Fruit fly (Drosophila melanogaster) whole organism, embryonic: Measurements from ENCODE around the gene CG11241.

Source experiments
- Atf3 ChIP-seq: fragments of 200-800 bp; sonication (Bioruptor generic); optimal IDR thresholded peaks from 3 replicates; lab custom pipeline; 2016; ENCODE audit warnings: missing biosample characterization, missing genetic modification characterization
- CG10543 ChIP-seq: fragments of 200-800 bp; sonication (Bioruptor generic); optimal IDR thresholded peaks from 3 replicates; lab custom pipeline; 2017; ENCODE audit warnings: missing biosample characterization, mild to moderate bottlenecking, missing genetic modification characterization, moderate library complexity
- CG11696 ChIP-seq: fragments of 200-800 bp; sonication (Bioruptor generic); IDR thresholded peaks from 2 replicates; pipeline ENCODE4 v1.3.6; 2022; ENCODE audit warnings: missing biosample characterization, missing genetic modification characterization
- CG11723 ChIP-seq: fragments of 200-800 bp; sonication (Bioruptor generic); optimal IDR thresholded peaks from 2 replicates; lab custom pipeline; 2017; ENCODE audit warnings: missing biosample characterization, mild to moderate bottlenecking, missing genetic modification characterization
- CG12744 ChIP-seq: fragments of 200-800 bp; sonication (Bioruptor generic); optimal IDR thresholded peaks from 2 replicates; lab custom pipeline; 2016; ENCODE audit warnings: missing biosample characterization, missing genetic modification characterization
- CG1602 ChIP-seq: fragments of 200-800 bp; sonication (Bioruptor generic); optimal IDR thresholded peaks from 3 replicates; lab custom pipeline; 2016; ENCODE audit warnings: missing biosample characterization, missing genetic modification characterization
- CG1647 ChIP-seq: fragments of 200-800 bp; sonication (Bioruptor generic); optimal IDR thresholded peaks from 3 replicates; lab custom pipeline; 2016; ENCODE audit warnings: missing biosample characterization, missing genetic modification characterization
- CG16863 ChIP-seq: fragments of 200-800 bp; sonication (Bioruptor generic); optimal IDR thresholded peaks from 3 replicates; lab custom pipeline; 2016; ENCODE audit warnings: missing biosample characterization, missing genetic modification characterization
- CG18599 ChIP-seq: fragments of 200-800 bp; sonication (Bioruptor generic); optimal IDR thresholded peaks from 3 replicates; lab custom pipeline; 2017; ENCODE audit warnings: missing biosample characterization, missing genetic modification characterization, mild to moderate bottlenecking, moderate library complexity, missing genetic modification reagents
- CG18764 ChIP-seq: fragments of 200-800 bp; sonication (Bioruptor generic); optimal IDR thresholded peaks from 3 replicates; lab custom pipeline; 2016; ENCODE audit warnings: missing biosample characterization, missing genetic modification characterization
- CG2116 ChIP-seq: fragments of 200-800 bp; sonication (Bioruptor generic); optimal IDR thresholded peaks from 3 replicates; lab custom pipeline; 2018; ENCODE audit warnings: missing biosample characterization, mild to moderate bottlenecking, missing genetic modification characterization
- CG2202 ChIP-seq: fragments of 200-800 bp; sonication (Bioruptor generic); optimal IDR thresholded peaks from 2 replicates; lab custom pipeline; 2018; ENCODE audit warnings: missing biosample characterization, mild to moderate bottlenecking, missing genetic modification characterization
- CG4328 ChIP-seq: fragments of 200-800 bp; sonication (Bioruptor generic); optimal IDR thresholded peaks from 3 replicates; lab custom pipeline; 2017; ENCODE audit warnings: missing biosample characterization, missing genetic modification reagents, missing genetic modification characterization
- CG6683 ChIP-seq: fragments of 200-800 bp; sonication (Bioruptor generic); optimal IDR thresholded peaks from 2 replicates; lab custom pipeline; 2017; ENCODE audit warnings: missing biosample characterization, mild to moderate bottlenecking, missing genetic modification characterization, missing genetic modification reagents
- CG9215 ChIP-seq: fragments of 200-800 bp; sonication (Bioruptor generic); IDR thresholded peaks from 2 replicates; pipeline ENCODE4 v1.3.6; 2022; ENCODE audit warnings: missing biosample characterization, missing genetic modification characterization
- Chrac-16 ChIP-seq: fragments of 200-800 bp; sonication (Bioruptor generic); optimal IDR thresholded peaks from 3 replicates; lab custom pipeline; 2016; ENCODE audit warnings: missing biosample characterization, missing genetic modification characterization
- Dad ChIP-seq: fragments of 200-800 bp; sonication (Bioruptor generic); optimal IDR thresholded peaks from 3 replicates; lab custom pipeline; 2016; ENCODE audit warnings: missing biosample characterization, missing genetic modification characterization
- Dp ChIP-seq: fragments of 200-800 bp; sonication (Bioruptor generic); optimal IDR thresholded peaks from 2 replicates; lab custom pipeline; 2018; ENCODE audit warnings: missing biosample characterization, mild to moderate bottlenecking, missing genetic modification characterization, moderate library complexity
- E2f1 ChIP-seq: fragments of 200-800 bp; sonication (Bioruptor generic); IDR thresholded peaks from 2 replicates; pipeline ENCODE4 v1.3.6; 2022; ENCODE audit warnings: missing biosample characterization, missing genetic modification characterization
- E2f2 ChIP-seq: fragments of 200-800 bp; sonication (Bioruptor generic); IDR thresholded peaks from 2 replicates; pipeline ENCODE4 v1.3.6; 2022; ENCODE audit warnings: missing biosample characterization, missing genetic modification characterization
- Ets97D ChIP-seq: fragments of 200-800 bp; sonication (Bioruptor generic); optimal IDR thresholded peaks from 3 replicates; lab custom pipeline; 2016; ENCODE audit warnings: missing biosample characterization, missing genetic modification characterization
- Hr3 ChIP-seq: fragments of 200-800 bp; sonication (Bioruptor generic); optimal IDR thresholded peaks from 3 replicates; lab custom pipeline; 2016; ENCODE audit warnings: missing biosample characterization, missing genetic modification characterization
- Hr78 ChIP-seq, 2 experiments: fragments of 200-800 bp in 1 of 2; fragments of >200 bp in 1 of 2; sonication (Bioruptor generic) in 1 of 2; optimal IDR thresholded peaks; 2 replicates each; lab custom pipeline; 2017 to 2019; ENCODE audit warnings: missing biosample characterization in 2 of 2, missing genetic modification characterization in 2 of 2, mild to moderate bottlenecking in 1 of 2, moderate library complexity in 1 of 2
- MTF-1 ChIP-seq: fragments of 200-800 bp; sonication (Bioruptor generic); optimal IDR thresholded peaks from 2 replicates; lab custom pipeline; 2018; ENCODE audit warnings: missing biosample characterization, mild to moderate bottlenecking, missing genetic modification characterization, borderline replicate concordance
- Mad ChIP-seq: fragments of 200-800 bp; sonication (Bioruptor generic); optimal IDR thresholded peaks from 2 replicates; lab custom pipeline; 2016; ENCODE audit warnings: missing biosample characterization, missing genetic modification characterization
- Nf-YC ChIP-seq: fragments of 200-800 bp; optimal IDR thresholded peaks from 3 replicates; lab custom pipeline; 2019; ENCODE audit warnings: missing biosample characterization, mild to moderate bottlenecking, missing genetic modification characterization, moderate library complexity
- Rfx ChIP-seq: fragments of 200-800 bp; sonication (Bioruptor generic); IDR thresholded peaks from 2 replicates; pipeline ENCODE4 v1.3.6; 2022; ENCODE audit warnings: missing biosample characterization, missing genetic modification characterization
- Sox102F ChIP-seq: fragments of 200-800 bp; sonication (Bioruptor generic); optimal IDR thresholded peaks from 2 replicates; lab custom pipeline; 2018; ENCODE audit warnings: missing biosample characterization, mild to moderate bottlenecking, missing genetic modification characterization, moderate library complexity
- Taf1 ChIP-seq: fragments of 200-800 bp; sonication (Bioruptor generic); IDR thresholded peaks from 2 replicates; pipeline ENCODE4 v1.3.6; 2022; ENCODE audit warnings: missing biosample characterization, missing genetic modification characterization
- Trl ChIP-seq, 3 experiments: fragments of >200 bp in 2 of 3; fragments of 200-800 bp in 1 of 3; sonication (Bioruptor generic) in 1 of 3; optimal IDR thresholded peaks; 2 replicates in 1 of 3; 3 replicates in 2 of 3; lab custom pipeline; 2016 to 2017; ENCODE audit warnings: missing biosample characterization in 1 of 3, missing genetic modification characterization in 1 of 3
- Usf ChIP-seq: fragments of 200-800 bp; sonication (Bioruptor generic); optimal IDR thresholded peaks from 2 replicates; lab custom pipeline; 2017; ENCODE audit warnings: missing genotype, missing biosample characterization, missing genetic modification characterization
- ac ChIP-seq: fragments of 200-800 bp; sonication (Bioruptor generic); optimal IDR thresholded peaks from 3 replicates; lab custom pipeline; 2017; ENCODE audit warnings: missing biosample characterization, mild to moderate bottlenecking, missing genetic modification characterization
- al ChIP-seq: fragments of 200-800 bp; sonication (Bioruptor generic); IDR thresholded peaks from 2 replicates; pipeline ENCODE4 v1.3.6; 2022; ENCODE audit warnings: missing biosample characterization, missing genetic modification characterization
- bcd ChIP-seq: fragments of 200-800 bp; sonication (Bioruptor generic); optimal IDR thresholded peaks from 2 replicates; lab custom pipeline; 2017; ENCODE audit warnings: missing biosample characterization, mild to moderate bottlenecking, missing genetic modification characterization
- caup ChIP-seq: fragments of 200-800 bp; sonication (Bioruptor generic); optimal IDR thresholded peaks from 3 replicates; lab custom pipeline; 2017; ENCODE audit warnings: missing biosample characterization, mild to moderate bottlenecking, missing genetic modification characterization, moderate library complexity; ENCODE audit not compliant: severe bottlenecking
- ci ChIP-seq: fragments of 200-800 bp; sonication (Bioruptor generic); IDR thresholded peaks from 3 replicates; pipeline ENCODE4 v1.3.6; 2022; ENCODE audit warnings: missing biosample characterization, missing genetic modification characterization
- crp ChIP-seq, 2 experiments: fragments of 200-800 bp; sonication (Bioruptor generic); optimal IDR thresholded peaks; 2 replicates in 1 of 2; 3 replicates in 1 of 2; lab custom pipeline; 2017; ENCODE audit warnings: missing biosample characterization in 2 of 2, missing genetic modification characterization in 2 of 2, mild to moderate bottlenecking in 1 of 2, moderate library complexity in 1 of 2
- dimm ChIP-seq: fragments of 200-800 bp; sonication (Bioruptor generic); IDR thresholded peaks from 2 replicates; pipeline ENCODE4 v1.3.6; 2022; ENCODE audit warnings: missing biosample characterization, missing genetic modification characterization
- fd96Cb ChIP-seq: fragments of 200-800 bp; sonication (Bioruptor generic); optimal IDR thresholded peaks from 2 replicates; lab custom pipeline; 2018; ENCODE audit warnings: missing biosample characterization, mild to moderate bottlenecking, missing genetic modification characterization, moderate library complexity
- hb ChIP-seq: fragments of 200-800 bp; sonication (Bioruptor generic); IDR thresholded peaks from 3 replicates; pipeline ENCODE4 v1.3.6; 2022; ENCODE audit warnings: missing biosample characterization, missing genetic modification characterization; ENCODE audit not compliant: partially characterized antibody
- hbn ChIP-seq: fragments of 200-800 bp; sonication (Bioruptor generic); IDR thresholded peaks from 2 replicates; pipeline ENCODE4 v1.3.6; 2022; ENCODE audit warnings: missing biosample characterization, missing genetic modification characterization; ENCODE audit not compliant: partially characterized antibody
- jing ChIP-seq: fragments of 200-800 bp; sonication (Bioruptor generic); optimal IDR thresholded peaks from 2 replicates; lab custom pipeline; 2018; ENCODE audit warnings: missing biosample characterization, mild to moderate bottlenecking, missing genetic modification characterization
- nmo ChIP-seq: fragments of 200-800 bp; sonication (Bioruptor generic); optimal IDR thresholded peaks from 2 replicates; lab custom pipeline; 2018; ENCODE audit warnings: missing biosample characterization, mild to moderate bottlenecking, missing genetic modification characterization, moderate library complexity
- org-1 ChIP-seq: fragments of 200-800 bp; sonication (Bioruptor generic); optimal IDR thresholded peaks from 2 replicates; lab custom pipeline; 2017; ENCODE audit warnings: missing biosample characterization, missing genetic modification characterization
- p53 ChIP-seq: fragments of 200-800 bp; sonication (Bioruptor generic); optimal IDR thresholded peaks from 2 replicates; lab custom pipeline; 2016; ENCODE audit warnings: missing biosample characterization, missing genetic modification characterization
- pho ChIP-seq: fragments of 200-800 bp; sonication (Bioruptor generic); optimal IDR thresholded peaks from 2 replicates; lab custom pipeline; 2016; ENCODE audit warnings: missing biosample characterization, missing genetic modification characterization
- sima ChIP-seq: fragments of 200-800 bp; sonication (Bioruptor generic); optimal IDR thresholded peaks from 2 replicates; lab custom pipeline; 2016; ENCODE audit warnings: missing biosample characterization, missing genetic modification characterization
- unc-4 ChIP-seq: fragments of 200-800 bp; sonication (Bioruptor generic); IDR thresholded peaks from 2 replicates; pipeline ENCODE4 v1.3.6; 2022; ENCODE audit warnings: missing biosample characterization, missing genetic modification characterization; ENCODE audit not compliant: partially characterized antibody

Gene CG11241

DNA sequence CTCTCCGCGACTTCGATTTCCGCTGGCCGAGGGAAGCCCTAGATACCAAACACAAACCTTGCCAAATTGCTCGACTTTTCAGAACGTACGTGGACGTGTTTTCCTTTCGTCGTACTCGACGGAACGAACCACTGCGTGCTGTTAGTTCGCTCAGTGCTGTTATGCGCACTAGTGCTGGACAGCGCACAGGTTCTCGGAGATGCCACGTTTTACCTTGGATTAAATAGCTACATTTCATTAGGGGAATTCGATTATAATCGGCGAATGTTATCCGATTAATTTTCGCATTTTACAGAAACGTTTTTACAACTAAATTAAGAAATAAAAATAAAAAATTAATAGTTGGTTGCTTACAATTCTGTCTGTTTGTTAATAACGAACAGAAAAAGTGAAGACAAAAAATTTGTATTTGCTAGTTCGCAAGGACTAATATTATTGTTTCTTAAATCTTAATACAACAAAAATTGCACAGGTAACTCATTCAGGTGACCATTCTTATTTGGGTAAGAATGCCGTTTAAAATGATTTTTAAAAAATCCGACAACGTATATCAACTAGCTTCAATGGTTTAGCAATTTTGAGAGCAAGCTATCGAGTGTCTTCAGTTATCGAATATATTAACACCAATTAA, 21.0 kb downstream of the CG11241 start, which contains the start of the genes ArfGAP3 and CG32452 (continued):
- peak; percentile 72 for TF ChIP-seq caup
- TF ChIP-seq MTF-1 (GFP tag; lab: Kevin White, UChicago): peak; percentile 50
- peak; percentile 58; the same call in 1 of the 2 replicates for TF ChIP-seq unc-4
- TF ChIP-seq pho (GFP tag; lab: Kevin White, UChicago): peak; percentile 74
- peak; percentile 80 for TF ChIP-seq nmo
- TF ChIP-seq Taf1 (GFP tag; lab: Robert Waterston, UW): no peak
- peak; percentile 56 for TF ChIP-seq CG4328 (GFP tag; lab: Kevin White, UChicago)
- TF ChIP-seq CG1647 (GFP tag; lab: Kevin White, UChicago): peak; percentile 60
- peak; percentile 22 for TF ChIP-seq CG2202 (tag; lab: Kevin White, UChicago)
- TF ChIP-seq CG9215 (GFP tag; lab: Robert Waterston, UW): peak; percentile 67
- peak; percentile 51 for TF ChIP-seq CG6683 (GFP tag; lab: Kevin White, UChicago)
- TF ChIP-seq CG16863 (GFP tag; lab: Kevin White, UChicago): no peak
- peak; percentile 46 for TF ChIP-seq p53 (GFP tag; lab: Kevin White, UChicago)
- peak; percentile 86 for TF ChIP-seq Rfx (GFP tag; lab: Robert Waterston, UW)
- TF ChIP-seq Hr3: peak; percentile 67
- peak; percentile 75 for TF ChIP-seq Sox102F (GFP tag; lab: Kevin White, UChicago)
- TF ChIP-seq Dp (GFP tag; lab: Kevin White, UChicago): peak; percentile 51
- TF ChIP-seq ac (GFP tag; lab: Kevin White, UChicago): no peak
- TF ChIP-seq Chrac-16 (GFP tag; lab: Kevin White, UChicago): peak; percentile 80
- peak; percentile 70 for TF ChIP-seq al
- peak; percentile 69 for TF ChIP-seq Nf-YC (tag; lab: Kevin White, UChicago)
- TF ChIP-seq E2f1 (GFP tag; lab: Robert Waterston, UW): peak; percentile 31; the same call in 1 of the 2 replicates
- peak; percentile 81 for TF ChIP-seq CG10543
- no peak for TF ChIP-seq Hr78 (GFP tag; optimal IDR thresholded peaks at IDR 0.05; lab: Kevin White, UChicago)
- TF ChIP-seq crp (GFP tag; optimal IDR thresholded peaks at IDR 0.05; lab: Kevin White, UChicago): peak in 1 of 2 experiments; percentile 44
- TF ChIP-seq CG11723 (GFP tag; lab: Kevin White, UChicago): peak; percentile 37
- TF ChIP-seq Usf (GFP tag; lab: Kevin White, UChicago): peak; percentile 41
- TF ChIP-seq bcd: peak; percentile 67
- peak; percentile 22; the same call in 1 of the 2 replicates for TF ChIP-seq dimm (GFP tag; lab: Robert Waterston, UW)
- no peak for TF ChIP-seq jing
- TF ChIP-seq ci: peak; percentile 77
- peak; percentile 71 for TF ChIP-seq Mad (GFP tag; lab: Kevin White, UChicago)
- TF ChIP-seq CG18599: peak; percentile 70
- TF ChIP-seq Ets97D: peak; percentile 66
- peak; percentile 59 for TF ChIP-seq CG18764 (GFP tag; lab: Kevin White, UChicago)
- TF ChIP-seq hb: no peak
- no peak for TF ChIP-seq sima (GFP tag; lab: Kevin White, UChicago)
- TF ChIP-seq CG2116: peak; percentile 78
- peak; percentile 67 for TF ChIP-seq hbn
- no peak for TF ChIP-seq CG12744 (GFP tag; lab: Kevin White, UChicago)
- no peak for TF ChIP-seq Trl (optimal IDR thresholded peaks at IDR 0.05; lab: Kevin White, UChicago)
- peak; percentile 55 for TF ChIP-seq Trl (GFP tag; optimal IDR thresholded peaks at IDR 0.05; lab: Kevin White, UChicago)
- peak; percentile 54; the same call in 1 of the 2 replicates for TF ChIP-seq E2f2 (GFP tag; lab: Robert Waterston, UW)
- no peak; the same call in 1 of the 2 replicates for TF ChIP-seq CG11696 (GFP tag; lab: Robert Waterston, UW)
- no peak for TF ChIP-seq org-1
- TF ChIP-seq CG1602 (GFP tag; lab: Kevin White, UChicago): peak; percentile 74
- peak; percentile 48 for TF ChIP-seq Dad (GFP tag; lab: Kevin White, UChicago)
- TF ChIP-seq Atf3 (GFP tag; lab: Kevin White, UChicago): peak; percentile 38
- TF ChIP-seq fd96Cb: peak; percentile 64
